Worm (Caenorhabditis elegans) whole organism, L2 larva: ENCODE results near the gene mop-25.2.

Source experiments
- F13H6.1 ChIP-seq: sonication (generic microtip); optimal IDR thresholded peaks from 2 replicates; lab custom pipeline; 2016; ENCODE audit warnings: missing genetic modification characterization, missing compliant biosample characterization
- ZK546.5 ChIP-seq: sonication (generic microtip); optimal IDR thresholded peaks from 2 replicates; lab custom pipeline; 2017; ENCODE audit warnings: missing biosample characterization, missing genetic modification characterization
- ceh-16 ChIP-seq: fragments of 150-350 bp; optimal IDR thresholded peaks from 2 replicates; lab custom pipeline; 2014; ENCODE audit warnings: missing biosample characterization, missing genetic modification characterization
- egl-27 ChIP-seq: sonication (generic microtip); optimal IDR thresholded peaks from 3 replicates; lab custom pipeline; 2017; ENCODE audit warnings: missing biosample characterization, missing genetic modification reagents, missing genetic modification characterization
- elt-1 ChIP-seq: fragments of 150-350 bp; optimal IDR thresholded peaks from 2 replicates; lab custom pipeline; 2014; ENCODE audit warnings: missing biosample characterization, missing genetic modification characterization
- elt-3 ChIP-seq: sonication (generic microtip); optimal IDR thresholded peaks from 2 replicates; lab custom pipeline; 2017; ENCODE audit warnings: missing biosample characterization, missing genetic modification characterization
- lsy-2 ChIP-seq, 2 experiments: fragments of 150-350 bp in 1 of 2; sonication (generic microtip) in 1 of 2; optimal IDR thresholded peaks; 2 replicates each; lab custom pipeline; 2014 to 2017; ENCODE audit warnings: missing biosample characterization in 2 of 2, missing genetic modification characterization in 2 of 2
- nhr-10 ChIP-seq: sonication (generic microtip); optimal IDR thresholded peaks from 2 replicates; lab custom pipeline; 2017; ENCODE audit warnings: missing biosample characterization, missing genetic modification characterization
- nhr-237 ChIP-seq: fragments of 150-350 bp; optimal IDR thresholded peaks from 2 replicates; lab custom pipeline; 2014; ENCODE audit warnings: missing biosample characterization, missing genetic modification characterization
- unc-39 ChIP-seq: fragments of 150-350 bp; optimal IDR thresholded peaks from 2 replicates; lab custom pipeline; 2014; ENCODE audit warnings: missing biosample characterization, missing genetic modification characterization
- ztf-4 ChIP-seq: fragments of 150-350 bp; optimal IDR thresholded peaks from 2 replicates; lab custom pipeline; 2014; ENCODE audit warnings: missing biosample characterization, missing genetic modification characterization

- TF ChIP-seq lsy-2 (tag; optimal IDR thresholded peaks at IDR 0.05; lab: Kevin White, UChicago) (no peak), ZK546.5 (tag; lab: Kevin White, UChicago) (no peak), elt-3 (no peak), F13H6.1 (tag; lab: Kevin White, UChicago) (no peak), nhr-237 (tag; lab: Kevin White, UChicago) (no peak), egl-27 (tag; lab: Kevin White, UChicago) (no peak), nhr-10 (tag; lab: Kevin White, UChicago) (no peak), unc-39 (tag; lab: Kevin White, UChicago) (no peak), ztf-4 (tag; lab: Kevin White, UChicago) (no peak), elt-1 (tag; lab: Kevin White, UChicago) (no peak), ceh-16 (tag; lab: Kevin White, UChicago) (no peak)
These were observed at the start of gene mop-25.2 for ce11 chrII:9703601-9704000.
